Worm (Caenorhabditis elegans) whole organism, L4 larva: ENCODE results near the gene F52C6.3.
A peak's percentile ranks its signal among the peaks of the same experiment; 100 is the strongest.

Experiments
- F26F4.8 ChIP-seq: fragments of 200-800 bp; sonication (Bioruptor generic); conservative IDR thresholded peaks from 2 replicates; pipeline ENCODE4 v1.3.6; 2022; ENCODE audit warnings: missing genetic modification characterization, missing compliant biosample characterization
- F44E2.7 ChIP-seq: fragments of 200-800 bp; sonication (Bioruptor generic); IDR thresholded peaks from 2 replicates; pipeline ENCODE4 v2.1.2; 2022; ENCODE audit warnings: missing genetic modification characterization, missing compliant biosample characterization
- T20F7.1 ChIP-seq: fragments of 200-800 bp; sonication (Bioruptor generic); optimal IDR thresholded peaks from 2 replicates; lab custom pipeline; 2018; ENCODE audit warnings: mild to moderate bottlenecking, missing genetic modification characterization, missing compliant biosample characterization
- Y105C5A.15 ChIP-seq: fragments of 200-800 bp; sonication (Bioruptor generic); IDR thresholded peaks from 2 replicates; pipeline ENCODE4 v1.3.6; 2022; ENCODE audit warnings: missing genetic modification characterization, missing compliant biosample characterization
- aha-1 ChIP-seq: fragments of 150-350 bp; peaks from one replicate; lab custom pipeline; 2014; ENCODE audit warnings: missing biosample characterization, missing genetic modification characterization
- aly-2 ChIP-seq: sonication (generic microtip); optimal IDR thresholded peaks from 2 replicates; lab custom pipeline; 2018; ENCODE audit warnings: missing biosample characterization, missing genetic modification characterization
- ama-1 ChIP-seq: fragments of 150-350 bp; optimal IDR thresholded peaks from 2 replicates; lab custom pipeline; 2014; ENCODE audit warnings: inconsistent platforms, mixed read lengths
- ceh-20 ChIP-seq: fragments of 200-800 bp; sonication (Bioruptor generic); IDR thresholded peaks from 2 replicates; pipeline ENCODE4 v1.3.6; 2022; ENCODE audit warnings: missing genetic modification reagents, missing genetic modification characterization, missing compliant biosample characterization
- ceh-28 ChIP-seq: fragments of 150-350 bp; optimal IDR thresholded peaks from 2 replicates; lab custom pipeline; 2014; ENCODE audit warnings: missing biosample characterization, missing genetic modification reagents, missing genetic modification characterization
- ceh-82 ChIP-seq: sonication (generic microtip); optimal IDR thresholded peaks from 2 replicates; lab custom pipeline; 2017; ENCODE audit warnings: missing biosample characterization, missing genetic modification characterization
- ctbp-1 ChIP-seq: fragments of 200-800 bp; sonication (Bioruptor generic); IDR thresholded peaks from 2 replicates; pipeline ENCODE4 v1.3.6; 2022; ENCODE audit warnings: missing genetic modification reagents, missing genetic modification characterization, missing compliant biosample characterization
- daf-12 ChIP-seq: fragments of 150-350 bp; optimal IDR thresholded peaks from 2 replicates; lab custom pipeline; 2014; ENCODE audit warnings: missing biosample characterization, missing genetic modification reagents, missing genetic modification characterization
- daf-19 ChIP-seq: fragments of 200-800 bp; sonication (Bioruptor generic); conservative IDR thresholded peaks from 2 replicates; pipeline ENCODE4 v1.3.6; 2022; ENCODE audit warnings: missing genetic modification characterization, missing compliant biosample characterization
- daf-8 ChIP-seq: fragments of 200-800 bp; sonication (Bioruptor generic); IDR thresholded peaks from 2 replicates; pipeline ENCODE4 v1.3.6; 2022; ENCODE audit warnings: missing genetic modification characterization, missing compliant biosample characterization
- duxl-1 ChIP-seq: sonication (generic microtip); optimal IDR thresholded peaks from 2 replicates; lab custom pipeline; 2016; ENCODE audit warnings: mild to moderate bottlenecking, missing genetic modification characterization, moderate library complexity, missing compliant biosample characterization; ENCODE audit not compliant: poor library complexity
- egl-43 ChIP-seq: fragments of 200-800 bp; sonication (Bioruptor generic); IDR thresholded peaks from 2 replicates; pipeline ENCODE4 v1.3.6; 2022; ENCODE audit warnings: missing genetic modification reagents, missing genetic modification characterization, missing compliant biosample characterization
- fos-1 ChIP-seq: fragments of 150-350 bp; optimal IDR thresholded peaks from 2 replicates; lab custom pipeline; 2014; ENCODE audit warnings: missing biosample characterization, missing genetic modification characterization
- hlh-11 ChIP-seq: fragments of 200-800 bp; sonication (Bioruptor generic); optimal IDR thresholded peaks from 2 replicates; lab custom pipeline; 2018; ENCODE audit warnings: mild to moderate bottlenecking, missing genetic modification characterization, missing compliant biosample characterization
- hmg-1.1 ChIP-seq: fragments of 200-800 bp; sonication (Bioruptor generic); IDR thresholded peaks from 2 replicates; pipeline ENCODE4 v1.3.6; 2022; ENCODE audit warnings: missing genetic modification reagents, missing genetic modification characterization, missing compliant biosample characterization
- lir-3 ChIP-seq: sonication (generic microtip); optimal IDR thresholded peaks from 2 replicates; lab custom pipeline; 2016; ENCODE audit warnings: mild to moderate bottlenecking, missing genetic modification characterization, missing compliant biosample characterization
- lsy-2 ChIP-seq, 2 experiments: fragments of 150-350 bp in 1 of 2; sonication (generic microtip) in 1 of 2; optimal IDR thresholded peaks; 2 replicates each; lab custom pipeline; 2014 to 2017; ENCODE audit warnings: missing biosample characterization in 2 of 2, missing genetic modification characterization in 2 of 2
- madf-5 ChIP-seq, 2 experiments: fragments of 200-800 bp; sonication (Bioruptor generic); IDR thresholded peaks; 2 replicates each; pipeline ENCODE4 v1.3.6; 2022; ENCODE audit warnings: missing compliant biosample characterization in 2 of 2, missing genetic modification characterization in 2 of 2
- madf-9 ChIP-seq: fragments of 200-800 bp; sonication (Bioruptor generic); conservative IDR thresholded peaks from 2 replicates; pipeline ENCODE4 v1.3.6; 2022; ENCODE audit warnings: missing genetic modification reagents, missing genetic modification characterization, missing compliant biosample characterization
- mdl-1 ChIP-seq, 2 experiments: fragments of 150-350 bp in 1 of 2; sonication (generic microtip) in 1 of 2; optimal IDR thresholded peaks; 2 replicates each; lab custom pipeline; 2014 to 2017; ENCODE audit warnings: missing biosample characterization in 2 of 2, missing genetic modification characterization in 2 of 2
- nhr-102 ChIP-seq: sonication (generic microtip); optimal IDR thresholded peaks from 2 replicates; lab custom pipeline; 2016; ENCODE audit warnings: mild to moderate bottlenecking, missing genetic modification characterization, moderate library complexity, missing compliant biosample characterization
- nhr-11 ChIP-seq: fragments of 150-350 bp; optimal IDR thresholded peaks from 2 replicates; lab custom pipeline; 2014; ENCODE audit warnings: missing biosample characterization, missing genetic modification characterization
- nhr-111 ChIP-seq: fragments of 200-800 bp; sonication (Bioruptor generic); optimal IDR thresholded peaks from 2 replicates; lab custom pipeline; 2018; ENCODE audit warnings: mild to moderate bottlenecking, missing genetic modification characterization, missing compliant biosample characterization
- nhr-25 ChIP-seq: sonication (generic microtip); optimal IDR thresholded peaks from 2 replicates; lab custom pipeline; 2017; ENCODE audit warnings: missing genetic modification characterization, mild to moderate bottlenecking, missing compliant biosample characterization, antibody characterized with exemption, moderate library complexity, borderline replicate concordance; ENCODE audit not compliant: insufficient read depth
- nhr-42 ChIP-seq: fragments of 200-800 bp; sonication (Bioruptor generic); IDR thresholded peaks from 2 replicates; pipeline ENCODE4 v1.3.6; 2022; ENCODE audit warnings: missing genetic modification characterization, missing compliant biosample characterization
- nhr-6 ChIP-seq: fragments of 150-350 bp; optimal IDR thresholded peaks from 2 replicates; lab custom pipeline; 2014; ENCODE audit warnings: missing biosample characterization, missing genetic modification characterization
- rbr-2 ChIP-seq: sonication (generic microtip); optimal IDR thresholded peaks from 2 replicates; lab custom pipeline; 2016; ENCODE audit warnings: missing genotype, missing genetic modification characterization, missing compliant biosample characterization
- sdz-12 ChIP-seq: fragments of 200-800 bp; sonication (Bioruptor generic); optimal IDR thresholded peaks from 2 replicates; lab custom pipeline; 2018; ENCODE audit warnings: mild to moderate bottlenecking, missing genetic modification characterization, missing compliant biosample characterization
- snpc-1.2 ChIP-seq: fragments of 200-800 bp; sonication (Bioruptor generic); IDR thresholded peaks from 2 replicates; pipeline ENCODE4 v1.3.6; 2022; ENCODE audit warnings: missing genetic modification reagents, missing genetic modification characterization, missing compliant biosample characterization
- spr-3 ChIP-seq: fragments of 200-800 bp; sonication (Bioruptor generic); optimal IDR thresholded peaks from 2 replicates; lab custom pipeline; 2018; ENCODE audit warnings: mild to moderate bottlenecking, missing genetic modification characterization, missing compliant biosample characterization
- unc-39 ChIP-seq: sonication (generic microtip); optimal IDR thresholded peaks from 2 replicates; lab custom pipeline; 2017; ENCODE audit warnings: missing biosample characterization, missing genetic modification characterization
- ztf-11 ChIP-seq: fragments of 150-350 bp; optimal IDR thresholded peaks from 2 replicates; lab custom pipeline; 2014; ENCODE audit warnings: missing biosample characterization, missing genetic modification characterization
- ztf-7 ChIP-seq: fragments of 150-350 bp; optimal IDR thresholded peaks from 2 replicates; lab custom pipeline; 2014; ENCODE audit warnings: missing biosample characterization, missing genetic modification characterization

The F52C6.3 gene

DNA sequence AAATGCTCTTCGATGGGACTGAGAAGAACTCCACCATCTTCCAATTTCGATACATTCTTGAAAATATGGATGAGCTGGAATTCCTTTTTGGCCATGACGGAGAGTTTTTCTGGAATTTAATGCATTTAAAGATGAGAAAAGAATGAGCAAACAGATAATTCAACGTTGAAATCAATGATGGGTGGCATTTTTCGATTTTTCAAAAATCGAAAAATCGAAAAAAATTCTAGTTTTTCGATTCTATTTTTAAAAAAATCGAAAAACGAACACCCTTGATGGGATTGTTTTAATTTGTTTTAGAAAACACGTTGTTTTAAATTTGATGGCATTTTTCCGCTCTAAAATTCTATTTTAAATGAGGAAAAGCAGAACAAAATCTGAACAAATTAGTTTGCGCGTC is 11.8 kb upstream of the F52C6.3 start, which contains the start of gene math-31:
Gene math-31, minus strand, starts transcription at position 101 of the 400 bp plus-strand sequence.
- TF ChIP-seq fos-1 (tag; lab: Kevin White, UChicago), result no peak
- TF ChIP-seq lsy-2 (tag; optimal IDR thresholded peaks at IDR 0.05; lab: Kevin White, UChicago), result no peak
- no peak for TF ChIP-seq hmg-1.1 (GFP tag; lab: Robert Waterston, UW)
- no peak for TF ChIP-seq ceh-82 (tag; lab: Kevin White, UChicago)
- TF ChIP-seq madf-5 (GFP tag; IDR thresholded peaks at IDR 0.05; lab: Robert Waterston, UW), result no peak
- TF ChIP-seq daf-8 (GFP tag; lab: Robert Waterston, UW), result no peak
- TF ChIP-seq F44E2.7, result no peak
- no peak for TF ChIP-seq nhr-6 (tag; lab: Kevin White, UChicago)
- TF ChIP-seq daf-12, result no peak
- no peak for TF ChIP-seq daf-19 (GFP tag; lab: Robert Waterston, UW)
- no peak for TF ChIP-seq duxl-1 (tag; lab: Kevin White, UChicago)
- TF ChIP-seq madf-9 (GFP tag; lab: Robert Waterston, UW), result no peak
- TF ChIP-seq aly-2 (tag; lab: Kevin White, UChicago), result no peak
- no peak for TF ChIP-seq nhr-42 (GFP tag; lab: Robert Waterston, UW)
- no peak for TF ChIP-seq nhr-111
- no peak for TF ChIP-seq rbr-2
- TF ChIP-seq F26F4.8 (GFP tag; lab: Robert Waterston, UW), result no peak
- TF ChIP-seq nhr-25 (tag; lab: Kevin White, UChicago), result no peak

ce11 chrII:1917862-1918261 is 6.7 kb upstream of the F52C6.3 start, which contains the start of gene bath-4:
bath-4 (minus strand) TSS chrII:1917962.
- TF ChIP-seq hmg-1.1 (GFP tag; lab: Robert Waterston, UW), result no peak
- no peak for TF ChIP-seq ama-1 (lab: Kevin White, UChicago)

DNA sequence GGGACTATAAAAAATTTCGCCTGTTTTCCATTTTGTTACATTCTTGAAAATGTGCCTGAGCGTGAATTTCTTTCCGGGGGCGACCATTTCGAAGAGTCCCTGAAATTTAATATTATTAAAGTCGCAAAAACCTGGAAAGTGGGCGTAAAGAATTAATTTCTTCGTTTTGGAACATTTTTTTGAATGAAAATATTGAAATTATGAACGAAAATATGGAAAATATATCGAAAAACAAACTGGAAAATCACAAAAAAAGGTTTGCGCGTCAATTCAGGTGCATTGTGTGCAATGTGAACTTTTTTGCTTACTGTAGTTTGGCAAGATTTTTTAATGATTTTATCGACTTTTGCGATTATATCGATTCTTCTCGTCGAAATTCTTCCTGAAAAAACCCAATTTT is 3.5 kb upstream of the F52C6.3 start, which contains the start of gene bath-7:
Gene bath-7, minus strand, starts transcription at position 101 of the 400 bp plus-strand sequence.
- TF ChIP-seq T20F7.1 (GFP tag; lab: Kevin White, UChicago) (no peak), sdz-12 (GFP tag; lab: Kevin White, UChicago) (no peak), hlh-11 (tag; lab: Kevin White, UChicago) (no peak), spr-3 (no peak), ceh-28 (no peak), ztf-11 (no peak), lir-3 (tag; lab: Kevin White, UChicago) (no peak), mdl-1 (tag; optimal IDR thresholded peaks at IDR 0.05; lab: Kevin White, UChicago) (no peak), ztf-7 (tag; lab: Kevin White, UChicago) (no peak), hmg-1.1 (GFP tag; lab: Robert Waterston, UW) (no peak), Y105C5A.15 (GFP tag; lab: Robert Waterston, UW) (no peak), daf-19 (GFP tag; lab: Robert Waterston, UW) (no peak), egl-43 (GFP tag; lab: Robert Waterston, UW) (no peak), ceh-20 (GFP tag; lab: Robert Waterston, UW) (no peak), ctbp-1 (GFP tag; lab: Robert Waterston, UW) (no peak)

DNA sequence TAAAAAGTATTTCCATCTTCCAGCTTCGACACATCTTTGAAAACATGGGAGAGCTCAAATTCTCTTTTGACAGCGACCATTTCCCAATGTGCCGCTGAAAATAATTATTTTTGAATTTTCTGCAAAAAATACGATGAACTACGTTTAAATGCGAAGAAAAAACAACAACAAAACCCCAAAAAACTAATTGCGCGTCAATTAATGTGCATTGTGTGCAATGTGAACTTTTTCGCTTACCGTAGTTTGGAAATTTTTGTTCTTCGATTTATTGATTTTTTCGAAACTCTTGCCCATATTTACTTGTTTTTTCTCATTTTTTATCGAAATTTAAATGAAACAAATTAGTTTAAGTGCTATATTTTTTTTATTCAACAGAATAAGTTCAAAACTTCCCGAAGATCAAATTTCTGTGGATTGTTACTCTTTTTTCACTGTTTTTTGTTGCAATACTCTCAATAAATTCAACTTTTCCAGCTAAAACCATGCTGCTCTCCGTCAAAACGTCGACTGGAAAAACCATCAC is 1.8 kb upstream of the F52C6.3 start, which contains the start of the genes bath-2 and F52C6.4:
Gene bath-2, minus strand, starts transcription at position 101 of the 523 bp plus-strand sequence.
Gene F52C6.4, plus strand, starts transcription at position 473 of the 523 bp plus-strand sequence.
- no peak for TF ChIP-seq nhr-102 (tag; lab: Kevin White, UChicago)
- TF ChIP-seq egl-43 (GFP tag; lab: Robert Waterston, UW), result no peak
- TF ChIP-seq nhr-11 (tag; lab: Kevin White, UChicago), result no peak
- TF ChIP-seq unc-39 (tag; lab: Kevin White, UChicago), result no peak
- TF ChIP-seq snpc-1.2 (GFP tag; lab: Robert Waterston, UW), result no peak
- TF ChIP-seq aha-1 (tag; lab: Kevin White, UChicago), result peak; percentile 5
